Worm (Caenorhabditis elegans) whole organism, early embryonic: ENCODE measurements around the gene zipt-2.1.

ENCODE experiments used
- F13C5.2 ChIP-seq: sonication (generic microtip); optimal IDR thresholded peaks from 2 replicates; lab custom pipeline; 2017; ENCODE audit warnings: mild to moderate bottlenecking, missing genetic modification characterization, inconsistent platforms, missing compliant biosample characterization
- aly-1 ChIP-seq: sonication (generic microtip); optimal IDR thresholded peaks from 2 replicates; lab custom pipeline; 2016; ENCODE audit warnings: missing genetic modification characterization, missing compliant biosample characterization
- ama-1 ChIP-seq: fragments of 150-350 bp; optimal IDR thresholded peaks from 2 replicates; lab custom pipeline; 2014
- ceh-13 ChIP-seq: fragments of 200-800 bp; sonication (Bioruptor generic); optimal IDR thresholded peaks from 2 replicates; lab custom pipeline; 2018; ENCODE audit warnings: mild to moderate bottlenecking, missing genetic modification characterization, missing compliant biosample characterization
- ceh-36 ChIP-seq: sonication (generic microtip); optimal IDR thresholded peaks from 2 replicates; lab custom pipeline; 2016; ENCODE audit warnings: missing genetic modification characterization, inconsistent platforms, missing compliant biosample characterization
- ets-7 ChIP-seq: sonication (generic microtip); optimal IDR thresholded peaks from 2 replicates; lab custom pipeline; 2016; ENCODE audit warnings: missing genotype, missing genetic modification characterization, missing compliant biosample characterization
- flt-1 ChIP-seq: fragments of 200-800 bp; sonication (Bioruptor generic); IDR thresholded peaks from 2 replicates; pipeline ENCODE4 v1.3.6; 2022; ENCODE audit warnings: missing genetic modification characterization, missing compliant biosample characterization
- hmbx-1 ChIP-seq: sonication (generic microtip); optimal IDR thresholded peaks from 2 replicates; lab custom pipeline; 2016; ENCODE audit warnings: mild to moderate bottlenecking, missing genetic modification characterization, missing compliant biosample characterization
- pes-1 ChIP-seq: fragments of 200-800 bp; sonication (Bioruptor generic); IDR thresholded peaks from 2 replicates; pipeline ENCODE4 v1.3.6; 2022; ENCODE audit warnings: missing genetic modification reagents, missing genetic modification characterization, missing compliant biosample characterization
- sea-1 ChIP-seq: fragments of 200-800 bp; sonication (Bioruptor generic); conservative IDR thresholded peaks from 2 replicates; pipeline ENCODE4 v1.3.6; 2022; ENCODE audit warnings: missing genetic modification characterization, missing compliant biosample characterization
- tbx-11 ChIP-seq: fragments of 200-800 bp; sonication (Bioruptor generic); IDR thresholded peaks from 2 replicates; pipeline ENCODE4 v1.3.6; 2022; ENCODE audit warnings: missing genetic modification characterization, missing compliant biosample characterization
- tbx-37 ChIP-seq: fragments of 200-800 bp; sonication (Bioruptor generic); conservative IDR thresholded peaks from 2 replicates; pipeline ENCODE4 v1.3.6; 2022; ENCODE audit warnings: missing genetic modification reagents, missing genetic modification characterization, missing compliant biosample characterization
- tra-4 ChIP-seq: sonication (generic microtip); optimal IDR thresholded peaks from 2 replicates; lab custom pipeline; 2017; ENCODE audit warnings: missing genetic modification characterization, missing compliant biosample characterization

DNA sequence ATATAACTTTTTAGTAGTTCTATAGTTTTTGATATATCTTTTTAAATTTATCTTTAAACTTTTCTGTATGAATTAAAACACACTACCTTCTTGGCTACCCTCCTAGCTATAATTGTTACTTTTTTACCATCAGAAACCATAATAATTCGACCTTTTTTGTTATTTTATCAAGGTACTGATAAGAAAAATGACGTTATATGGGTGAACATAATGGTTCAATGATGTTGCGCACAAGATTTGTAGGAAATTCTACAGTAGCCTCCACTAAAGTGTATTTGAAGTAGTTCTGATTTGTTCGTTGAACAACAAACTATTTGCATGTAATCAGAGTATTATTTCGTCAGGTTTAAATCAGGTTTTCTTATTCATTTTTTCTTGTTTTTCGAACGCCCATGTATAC lies 850 bp upstream of the zipt-2.1 start:
- TF ChIP-seq ets-7 (tag; lab: Kevin White, UChicago) (no peak), hmbx-1 (tag; lab: Kevin White, UChicago) (no peak), ama-1 (no peak), ceh-13 (GFP tag; lab: Kevin White, UChicago) (no peak), ceh-36 (no peak), flt-1 (GFP tag; lab: Robert Waterston, UW) (no peak), tbx-37 (GFP tag; lab: Robert Waterston, UW) (no peak), pes-1 (GFP tag; lab: Robert Waterston, UW) (no peak), tra-4 (tag; lab: Kevin White, UChicago) (no peak), F13C5.2 (tag; lab: Kevin White, UChicago) (no peak), aly-1 (no peak), tbx-11 (no peak), sea-1 (GFP tag; lab: Robert Waterston, UW) (no peak)
